Fruit fly (Drosophila melanogaster): Measurements from ENCODE around the gene CG42681.

The CG42681 gene

DNA sequence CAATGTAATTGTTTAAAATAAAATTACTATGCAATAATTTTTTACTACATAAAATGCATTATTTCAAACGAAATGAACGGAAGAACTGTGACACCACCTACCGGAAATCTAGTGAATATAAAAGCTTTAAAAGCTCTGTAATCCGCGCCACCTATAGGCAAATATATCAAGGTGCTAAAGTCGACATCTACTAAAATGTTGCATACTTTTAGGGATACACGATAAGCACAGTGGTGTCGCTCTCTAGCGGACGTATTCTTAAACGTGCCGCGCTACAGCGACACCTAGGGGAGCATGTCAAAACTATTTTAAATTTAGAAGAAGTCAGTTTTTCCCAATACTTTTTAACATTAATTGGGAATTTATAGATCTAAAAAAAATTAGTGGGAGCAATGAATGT is 38.0 kb upstream of the CG42681 start (continued):
- peak; percentile 64 for TF ChIP-seq Myb (GFP tag; optimal IDR thresholded peaks at IDR 0.05)
- peak in 1 of 2 experiments; percentile 38 for TF ChIP-seq insv (GFP tag; optimal IDR thresholded peaks at IDR 0.05)
- no peak for TF ChIP-seq Dref (GFP tag; IDR thresholded peaks at IDR 0.05)
- TF ChIP-seq sqz (GFP tag; optimal IDR thresholded peaks at IDR 0.05): no peak
- TF ChIP-seq Drgx (GFP tag; IDR thresholded peaks at IDR 0.05): peak; percentile 37; the same call in 1 of the 2 replicates
- TF ChIP-seq Ptx1 (GFP tag; IDR thresholded peaks at IDR 0.05): peak; percentile 84
- TF ChIP-seq CG1792 (GFP tag; optimal IDR thresholded peaks at IDR 0.05): peak; percentile 71
- peak; percentile 77 for TF ChIP-seq CG1233 (GFP tag; optimal IDR thresholded peaks at IDR 0.05)
- no peak for TF ChIP-seq ATbp (GFP tag; optimal IDR thresholded peaks at IDR 0.05)
- peak; percentile 47 for TF ChIP-seq Mad (GFP tag; optimal IDR thresholded peaks at IDR 0.05)
- peak; percentile 74 for TF ChIP-seq CG30403 (GFP tag; optimal IDR thresholded peaks at IDR 0.05)
- TF ChIP-seq luna (GFP tag; optimal IDR thresholded peaks at IDR 0.05): no peak
- peak; percentile 76 for TF ChIP-seq CG13624 (GFP tag; optimal IDR thresholded peaks at IDR 0.05)
- TF ChIP-seq CG10209 (GFP tag; optimal IDR thresholded peaks at IDR 0.05): peak; percentile 50
- no peak for TF ChIP-seq CG15011 (GFP tag; optimal IDR thresholded peaks at IDR 0.05)
- TF ChIP-seq CG18599 (GFP tag; optimal IDR thresholded peaks at IDR 0.05): peak; percentile 51
- TF ChIP-seq HHEX (GFP tag; optimal IDR thresholded peaks at IDR 0.05): peak; percentile 29
- no peak for TF ChIP-seq CG7745 (tag; optimal IDR thresholded peaks at IDR 0.05)
- peak; percentile 50; the same call in 1 of the 2 replicates for TF ChIP-seq wdn (GFP tag; IDR thresholded peaks at IDR 0.05)
- TF ChIP-seq pum (GFP tag; optimal IDR thresholded peaks at IDR 0.05): peak; percentile 86
- TF ChIP-seq Gug (GFP tag; IDR thresholded peaks at IDR 0.05): peak; percentile 63; the same call in 3 of the 4 replicates
- peak; percentile 44 for TF ChIP-seq D19A (tag; optimal IDR thresholded peaks at IDR 0.05)
- peak; percentile 22 for TF ChIP-seq fu2 (GFP tag; optimal IDR thresholded peaks at IDR 0.05)
- peak; percentile 58 for TF ChIP-seq gsb (GFP tag; IDR thresholded peaks at IDR 0.05)
- TF ChIP-seq Doc2 (GFP tag; IDR thresholded peaks at IDR 0.05): no peak
- TF ChIP-seq CG32532 (GFP tag; IDR thresholded peaks at IDR 0.05): peak; percentile 94
- TF ChIP-seq tap (tag; optimal IDR thresholded peaks at IDR 0.05): no peak
- no peak for TF ChIP-seq CG2202 (tag; optimal IDR thresholded peaks at IDR 0.05)
- TF ChIP-seq Pdp1 (GFP tag; optimal IDR thresholded peaks at IDR 0.05): peak; percentile 72 to 84
- TF ChIP-seq sens-2 (GFP tag; IDR thresholded peaks at IDR 0.05): peak; percentile 48
- TF ChIP-seq stc (GFP tag; IDR thresholded peaks at IDR 0.05): peak; percentile 56
- peak; percentile 52 for TF ChIP-seq CG1647 (GFP tag; optimal IDR thresholded peaks at IDR 0.05)
- TF ChIP-seq CG11398 (GFP tag; optimal IDR thresholded peaks at IDR 0.05): peak; percentile 7
- peak; percentile 74; the same call in 2 of the 3 replicates for TF ChIP-seq Dbx (GFP tag; IDR thresholded peaks at IDR 0.05)
- TF ChIP-seq NC2β (GFP tag; optimal IDR thresholded peaks at IDR 0.05): peak; percentile 75
- TF ChIP-seq Six4 (GFP tag; optimal IDR thresholded peaks at IDR 0.05): peak; percentile 51
- no peak for TF ChIP-seq org-1 (GFP tag; optimal IDR thresholded peaks at IDR 0.05)
- TF ChIP-seq Oli (tag; optimal IDR thresholded peaks at IDR 0.05): peak; percentile 15
- TF ChIP-seq CG6683 (GFP tag; optimal IDR thresholded peaks at IDR 0.05): no peak
- no peak for TF ChIP-seq chm (GFP tag; IDR thresholded peaks at IDR 0.05)
- TF ChIP-seq NC2α (GFP tag; optimal IDR thresholded peaks at IDR 0.05): peak; percentile 76
- peak; percentile 36 for TF ChIP-seq scrt (GFP tag; optimal IDR thresholded peaks at IDR 0.05)
- peak; percentile 46 for TF ChIP-seq CG13424 (tag; optimal IDR thresholded peaks at IDR 0.05)
- TF ChIP-seq dimm (GFP tag; IDR thresholded peaks at IDR 0.05): peak; percentile 29; the same call in 1 of the 2 replicates
- peak; percentile 69 for TF ChIP-seq sug (tag; optimal IDR thresholded peaks at IDR 0.05)
- peak; percentile 68 for TF ChIP-seq tgo (GFP tag; IDR thresholded peaks at IDR 0.05)
- TF ChIP-seq CG10462 (GFP tag; optimal IDR thresholded peaks at IDR 0.05): peak; percentile 36
- peak; percentile 23 for TF ChIP-seq CG16815 (GFP tag; optimal IDR thresholded peaks at IDR 0.05)
- no peak for TF ChIP-seq Dfd (GFP tag; optimal IDR thresholded peaks at IDR 0.05)
- no peak for TF ChIP-seq zfh2 (GFP tag; optimal IDR thresholded peaks at IDR 0.05)
- TF ChIP-seq Blimp-1 (GFP tag; optimal IDR thresholded peaks at IDR 0.05): peak; percentile 67
- no peak for TF ChIP-seq TFAM (GFP tag; optimal IDR thresholded peaks at IDR 0.05)

All from whole organism, embryonic.